Fruit fly (Drosophila melanogaster) whole organism, prepupa: ENCODE results near the gene ash2.

Experiments used
- CG11294 ChIP-seq: fragments of 200-800 bp; sonication (Bioruptor generic); IDR thresholded peaks from 2 replicates; pipeline ENCODE4 v1.3.6; 2022; ENCODE audit warnings: missing biosample characterization, missing genetic modification characterization
- CG6276 ChIP-seq: fragments of 200-800 bp; sonication (Bioruptor generic); optimal IDR thresholded peaks from 2 replicates; lab custom pipeline; 2017; ENCODE audit warnings: missing biosample characterization, mild to moderate bottlenecking, missing genetic modification characterization
- CG7368 ChIP-seq: fragments of 200-800 bp; sonication (Bioruptor generic); optimal IDR thresholded peaks from 3 replicates; lab custom pipeline; 2016; ENCODE audit warnings: missing biosample characterization, missing genetic modification characterization
- Eip75B ChIP-seq: fragments of 200-800 bp; sonication (Bioruptor generic); optimal IDR thresholded peaks from 3 replicates; lab custom pipeline; 2016; ENCODE audit warnings: missing biosample characterization, missing genetic modification characterization
- Hr39 ChIP-seq: fragments of 200-800 bp; sonication (Bioruptor generic); optimal IDR thresholded peaks from 2 replicates; lab custom pipeline; 2016; ENCODE audit warnings: missing biosample characterization, missing genetic modification characterization
- Met ChIP-seq: fragments of 200-800 bp; sonication (Bioruptor generic); optimal IDR thresholded peaks from 3 replicates; lab custom pipeline; 2016; ENCODE audit warnings: missing biosample characterization, missing genetic modification characterization
- OdsH ChIP-seq: fragments of 200-800 bp; sonication (Bioruptor generic); optimal IDR thresholded peaks from 3 replicates; lab custom pipeline; 2016; ENCODE audit warnings: missing biosample characterization, missing genetic modification characterization

- TF ChIP-seq CG6276 (GFP tag; lab: Kevin White, UChicago): no peak
- TF ChIP-seq Eip75B (GFP tag; lab: Kevin White, UChicago): no peak
- TF ChIP-seq OdsH (GFP tag; lab: Kevin White, UChicago): no peak
- TF ChIP-seq CG7368 (GFP tag; lab: Kevin White, UChicago): no peak
- no peak for TF ChIP-seq Hr39
- no peak for TF ChIP-seq Met (GFP tag; lab: Kevin White, UChicago)
- no peak for TF ChIP-seq CG11294
Measured at dm6 chr3R:24604165-24604564, 45.8 kb upstream of the ash2 start.
